Fruit fly (Drosophila melanogaster) whole organism, pupa: ENCODE measurements around the gene CG32625.

Experiments used
- CG12605 ChIP-seq: fragments of 200-800 bp; sonication (Bioruptor generic); IDR thresholded peaks from 2 replicates; pipeline ENCODE4 v1.3.6; 2022; ENCODE audit warnings: missing biosample characterization, missing genetic modification characterization
- CG14655 ChIP-seq: fragments of 200-800 bp; sonication (Bioruptor generic); optimal IDR thresholded peaks from 3 replicates; lab custom pipeline; 2017; ENCODE audit warnings: mild to moderate bottlenecking, missing biosample characterization, missing genetic modification reagents, missing genetic modification characterization
- CG34367 ChIP-seq: fragments of 200-800 bp; sonication (Bioruptor generic); optimal IDR thresholded peaks from 2 replicates; lab custom pipeline; 2018; ENCODE audit warnings: missing biosample characterization, mild to moderate bottlenecking, missing genetic modification characterization
- CG8159 ChIP-seq: fragments of 200-800 bp; sonication (Bioruptor generic); optimal IDR thresholded peaks from 3 replicates; lab custom pipeline; 2018; ENCODE audit warnings: missing biosample characterization, mild to moderate bottlenecking, missing genetic modification characterization, moderate library complexity
- CG9948 ChIP-seq: fragments of 200-800 bp; sonication (Bioruptor generic); optimal IDR thresholded peaks from 2 replicates; lab custom pipeline; 2018; ENCODE audit warnings: missing biosample characterization, mild to moderate bottlenecking, missing genetic modification characterization, moderate library complexity
- D1 ChIP-seq: fragments of 200-800 bp; sonication (Bioruptor generic); optimal IDR thresholded peaks from 2 replicates; lab custom pipeline; 2018; ENCODE audit warnings: missing biosample characterization, mild to moderate bottlenecking, missing genetic modification characterization, moderate library complexity
- EcR ChIP-seq: fragments of 200-800 bp; sonication (Bioruptor generic); optimal IDR thresholded peaks from 3 replicates; lab custom pipeline; 2019; ENCODE audit warnings: missing biosample characterization, missing genetic modification characterization, mild to moderate bottlenecking, moderate library complexity, missing genetic modification reagents
- Ets98B ChIP-seq: fragments of 200-800 bp; sonication (Bioruptor generic); IDR thresholded peaks from 2 replicates; pipeline ENCODE4 v1.3.6; 2022; ENCODE audit warnings: missing biosample characterization, missing genetic modification characterization
- Pif1A ChIP-seq: fragments of 200-800 bp; sonication (Bioruptor generic); optimal IDR thresholded peaks from 3 replicates; lab custom pipeline; 2016; ENCODE audit warnings: missing biosample characterization, missing genetic modification characterization
- Pif1B ChIP-seq: fragments of 200-800 bp; sonication (Bioruptor generic); optimal IDR thresholded peaks from 3 replicates; lab custom pipeline; 2016; ENCODE audit warnings: missing biosample characterization, missing genetic modification characterization
- Snoo ChIP-seq: fragments of 200-800 bp; sonication (Bioruptor generic); optimal IDR thresholded peaks from 3 replicates; lab custom pipeline; 2017; ENCODE audit warnings: missing biosample characterization, mild to moderate bottlenecking, missing genetic modification characterization, inconsistent platforms
- fd96Ca ChIP-seq: fragments of 200-800 bp; sonication (Bioruptor generic); IDR thresholded peaks from 3 replicates; pipeline ENCODE4 v1.3.6; 2022; ENCODE audit warnings: missing biosample characterization, missing genetic modification characterization
- gl ChIP-seq: fragments of 200-800 bp; sonication (Bioruptor generic); optimal IDR thresholded peaks from 2 replicates; lab custom pipeline; 2018; ENCODE audit warnings: missing biosample characterization, mild to moderate bottlenecking, missing genetic modification characterization
- rn ChIP-seq: fragments of 200-800 bp; sonication (Bioruptor generic); IDR thresholded peaks from 2 replicates; pipeline ENCODE4 v1.3.6; 2022; ENCODE audit warnings: missing biosample characterization, missing genetic modification characterization

- TF ChIP-seq CG12605 (GFP tag; lab: Robert Waterston, UW), result no peak
- no peak for TF ChIP-seq CG8159
- no peak for TF ChIP-seq gl (tag; lab: Kevin White, UChicago)
- no peak for TF ChIP-seq Pif1B (GFP tag; lab: Kevin White, UChicago)
- no peak for TF ChIP-seq EcR
- TF ChIP-seq Ets98B (GFP tag; lab: Robert Waterston, UW), result no peak
- TF ChIP-seq rn (GFP tag; lab: Robert Waterston, UW), result no peak
- TF ChIP-seq D1 (tag; lab: Kevin White, UChicago), result no peak
- TF ChIP-seq CG34367, result no peak
- TF ChIP-seq Pif1A (GFP tag; lab: Kevin White, UChicago), result no peak
- no peak for TF ChIP-seq CG9948
- TF ChIP-seq CG14655 (GFP tag; lab: Kevin White, UChicago), result no peak
- no peak for TF ChIP-seq fd96Ca (GFP tag; lab: Robert Waterston, UW)
- TF ChIP-seq Snoo, result no peak
Observed at dm6 chrX:13778568-13778967, 21.9 kb upstream of the CG32625 start.
